Fruit fly (Drosophila melanogaster) ovary, adult (tissue): ENCODE data around the gene Mipp1.
A peak's percentile ranks its signal among the peaks of the same experiment; 100 is the strongest.
"Not testable (repeated sequence)": the region's sequence is repeated elsewhere in the genome, so short reads cannot be mapped to it uniquely, and the experiment has no call there.

Experiments
- CG17801 ChIP-seq: fragments of 200-800 bp; optimal IDR thresholded peaks from 2 replicates; lab custom pipeline; 2019; ENCODE audit warnings: missing biosample characterization, mild to moderate bottlenecking, missing genetic modification characterization, moderate library complexity; ENCODE audit not compliant: partially characterized antibody

The Mipp1 gene

dm6 chr3L:16573234-16573633, at the start of gene Mipp1:
Mipp1 (minus strand) TSS chr3L:16573334.
- TF ChIP-seq CG17801 (GFP tag; lab: Kevin White, UChicago) = not testable (repeated sequence)

dm6 chr3L:16615132-16615709, 42.1 kb upstream of the Mipp1 start, which contains the start of gene Mo25:
Mo25 (minus strand) TSS chr3L:16615472.
- peak; percentile 64 for TF ChIP-seq CG17801 (GFP tag; lab: Kevin White, UChicago)

dm6 chr3L:16612972-16613371, 39.8 kb upstream of the Mipp1 start:
- peak; percentile 48 for TF ChIP-seq CG17801 (GFP tag; lab: Kevin White, UChicago)

- TF ChIP-seq CG17801 (GFP tag; lab: Kevin White, UChicago) = peak; percentile 85
These were observed 39.0 kb upstream of the Mipp1 start, which contains the start of gene CG4101 for dm6 chr3L:16612152-16612551. CG4101 (plus strand) TSS chr3L:16612486.

dm6 chr3L:16610201-16610600, 37.1 kb upstream of the Mipp1 start, which contains the start of gene Prosbeta6:
Prosbeta6 (minus strand) TSS chr3L:16610418.
- peak; percentile 28 for TF ChIP-seq CG17801 (GFP tag; lab: Kevin White, UChicago)

- peak; percentile 16 for TF ChIP-seq CG17801 (GFP tag; lab: Kevin White, UChicago)
These were observed 36.0 kb upstream of the Mipp1 start, which contains the start of gene CG4098 for dm6 chr3L:16609120-16609519. CG4098 (minus strand) TSS chr3L:16609347.

dm6 chr3L:16602736-16603144, 29.6 kb upstream of the Mipp1 start, which contains the start of gene Arts:
Arts (plus strand) TSS chr3L:16602851.
- TF ChIP-seq CG17801 (GFP tag; lab: Kevin White, UChicago) = no peak

dm6 chr3L:16594922-16595518, 21.9 kb upstream of the Mipp1 start, which contains the start of the genes spd-2 and Apl:
spd-2 (minus strand) TSS chr3L:16595014.
Apl (plus strand) TSS chr3L:16595181.
- no peak for TF ChIP-seq CG17801 (GFP tag; lab: Kevin White, UChicago)

- no peak for TF ChIP-seq CG17801 (GFP tag; lab: Kevin White, UChicago)
These were observed 17.7 kb upstream of the Mipp1 start, which contains the start of gene tra for dm6 chr3L:16590860-16591259. tra (minus strand) TSS chr3L:16591050.

- peak; percentile 46 for TF ChIP-seq CG17801 (GFP tag; lab: Kevin White, UChicago)
These were observed 15.0 kb upstream of the Mipp1 start for dm6 chr3L:16587994-16588622.

- TF ChIP-seq CG17801 (GFP tag; lab: Kevin White, UChicago) = peak; percentile 29
These were observed 13.9 kb upstream of the Mipp1 start, which contains the start of the genes Syx8 and CG32163 for dm6 chr3L:16586989-16587388. Syx8 (minus strand) TSS chr3L:16587057. CG32163 (plus strand) TSS chr3L:16587157.

- TF ChIP-seq CG17801 (GFP tag; lab: Kevin White, UChicago) = peak; percentile 26
These were observed 11.0 kb upstream of the Mipp1 start, which contains the start of gene UQCR-C2 for dm6 chr3L:16584074-16584578. UQCR-C2 (plus strand) TSS chr3L:16584124.

dm6 chr3L:16582678-16583315, 9.7 kb upstream of the Mipp1 start, which contains the start of gene Rpn12:
Rpn12 (plus strand) TSS chr3L:16583028.
- peak; percentile 59 for TF ChIP-seq CG17801 (GFP tag; lab: Kevin White, UChicago)

dm6 chr3L:16581201-16581705, 8.1 kb upstream of the Mipp1 start, which contains the start of gene Smn:
Smn (minus strand) TSS chr3L:16581547.
- TF ChIP-seq CG17801 (GFP tag; lab: Kevin White, UChicago) = peak; percentile 69
